Fruit fly (Drosophila melanogaster) whole organism: ENCODE measurements around the gene CG12684.

Experiments
- Dll ChIP-seq: fragments of >200 bp; optimal IDR thresholded peaks from 2 replicates; lab custom pipeline; 2017
- psq ChIP-seq: fragments of >200 bp; optimal IDR thresholded peaks from 2 replicates; lab custom pipeline; 2017

DNA sequence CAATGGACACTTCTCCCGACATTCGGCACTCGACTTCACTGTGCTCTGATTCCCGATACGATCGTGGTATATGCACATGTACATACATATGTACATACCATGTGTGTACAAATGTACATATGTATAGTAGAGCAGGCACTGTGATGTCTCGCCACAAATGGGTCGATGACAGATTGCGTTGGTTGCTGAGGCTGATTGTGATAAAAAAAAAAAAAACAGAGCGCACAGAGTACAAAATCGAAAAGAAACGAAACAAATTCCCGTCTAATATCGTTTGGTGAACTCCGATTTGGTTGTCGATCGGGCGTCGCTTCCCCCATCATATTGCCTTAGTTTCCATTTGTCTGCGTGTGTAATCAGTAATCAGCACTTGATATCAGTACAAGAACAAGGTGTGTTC, 15.9 kb downstream of the CG12684 start:
- TF ChIP-seq Dll (lab: Kevin White, UChicago), result no peak
- TF ChIP-seq psq, result no peak
